Worm (Caenorhabditis elegans): ENCODE data around the gene C18E9.7.

C18E9.7 gene

ce11 chrII:8982683-8983082 is at the start of gene C18E9.7:
TSS of gene C18E9.7 (minus strand) at chrII:8982783.
- TF ChIP-seq F13C5.2 (tag; optimal IDR thresholded peaks at IDR 0.05) (no peak), B0310.2 (tag; optimal IDR thresholded peaks at IDR 0.05) (no peak), tbx-37 (GFP tag; conservative IDR thresholded peaks at IDR 0.05) (no peak), ets-7 (tag; optimal IDR thresholded peaks at IDR 0.05) (no peak), tbx-11 (GFP tag; IDR thresholded peaks at IDR 0.05) (no peak), ceh-36 (tag; optimal IDR thresholded peaks at IDR 0.05) (no peak), aly-1 (tag; optimal IDR thresholded peaks at IDR 0.05) (no peak), ama-1 (optimal IDR thresholded peaks at IDR 0.05) (no peak), flt-1 (GFP tag; IDR thresholded peaks at IDR 0.05) (no peak), scrt-1 (GFP tag; IDR thresholded peaks at IDR 0.05) (no peak), ceh-13 (GFP tag; optimal IDR thresholded peaks at IDR 0.05) (no peak), hmg-4 (GFP tag; optimal IDR thresholded peaks at IDR 0.05) (no peak), tra-4 (tag; optimal IDR thresholded peaks at IDR 0.05) (no peak), hnd-1 (tag; optimal IDR thresholded peaks at IDR 0.05) (no peak), sea-1 (GFP tag; conservative IDR thresholded peaks at IDR 0.05) (no peak), hmbx-1 (tag; optimal IDR thresholded peaks at IDR 0.05) (no peak), pes-1 (GFP tag; IDR thresholded peaks at IDR 0.05) (no peak)

ce11 chrII:9031891-9032290 is 49.3 kb upstream of the C18E9.7 start:
- TF ChIP-seq aly-1 (tag; optimal IDR thresholded peaks at IDR 0.05) = no peak

- TF ChIP-seq tbx-37 (GFP tag; conservative IDR thresholded peaks at IDR 0.05) (no peak), ceh-36 (tag; optimal IDR thresholded peaks at IDR 0.05) (no peak), scrt-1 (GFP tag; IDR thresholded peaks at IDR 0.05) (no peak), hnd-1 (tag; optimal IDR thresholded peaks at IDR 0.05) (no peak), sea-1 (GFP tag; conservative IDR thresholded peaks at IDR 0.05) (no peak), hmbx-1 (tag; optimal IDR thresholded peaks at IDR 0.05) (no peak), ets-7 (tag; optimal IDR thresholded peaks at IDR 0.05) (no peak), tra-4 (tag; optimal IDR thresholded peaks at IDR 0.05) (no peak), tbx-11 (GFP tag; IDR thresholded peaks at IDR 0.05) (no peak), ama-1 (optimal IDR thresholded peaks at IDR 0.05) (no peak), F13C5.2 (tag; optimal IDR thresholded peaks at IDR 0.05) (no peak), ceh-13 (GFP tag; optimal IDR thresholded peaks at IDR 0.05) (no peak), aly-1 (tag; optimal IDR thresholded peaks at IDR 0.05) (no peak), flt-1 (GFP tag; IDR thresholded peaks at IDR 0.05) (no peak)
Observed at ce11 chrII:9029218-9029672, 46.7 kb upstream of the C18E9.7 start, which contains the start of gene F37B12.1. TSS of gene F37B12.1 (minus strand) at chrII:9029268.

- TF ChIP-seq ceh-13 (GFP tag; optimal IDR thresholded peaks at IDR 0.05) (no peak), tra-4 (tag; optimal IDR thresholded peaks at IDR 0.05) (no peak), sea-1 (GFP tag; conservative IDR thresholded peaks at IDR 0.05) (no peak), hnd-1 (tag; optimal IDR thresholded peaks at IDR 0.05) (no peak), hmg-4 (GFP tag; optimal IDR thresholded peaks at IDR 0.05) (no peak), F13C5.2 (tag; optimal IDR thresholded peaks at IDR 0.05) (no peak), tbx-37 (GFP tag; conservative IDR thresholded peaks at IDR 0.05) (no peak), flt-1 (GFP tag; IDR thresholded peaks at IDR 0.05) (no peak), tbx-11 (GFP tag; IDR thresholded peaks at IDR 0.05) (no peak)
Observed at ce11 chrII:9028096-9028495, 45.5 kb upstream of the C18E9.7 start.

ce11 chrII:9026348-9026747 is 43.8 kb upstream of the C18E9.7 start:
- TF ChIP-seq sea-1 (GFP tag; conservative IDR thresholded peaks at IDR 0.05) (no peak), tbx-37 (GFP tag; conservative IDR thresholded peaks at IDR 0.05) (no peak), ets-7 (tag; optimal IDR thresholded peaks at IDR 0.05) (no peak), F13C5.2 (tag; optimal IDR thresholded peaks at IDR 0.05) (no peak), B0310.2 (tag; optimal IDR thresholded peaks at IDR 0.05) (no peak), pes-1 (GFP tag; IDR thresholded peaks at IDR 0.05) (no peak), tbx-11 (GFP tag; IDR thresholded peaks at IDR 0.05) (no peak), hmbx-1 (tag; optimal IDR thresholded peaks at IDR 0.05) (no peak), tra-4 (tag; optimal IDR thresholded peaks at IDR 0.05) (no peak), hnd-1 (tag; optimal IDR thresholded peaks at IDR 0.05) (no peak), flt-1 (GFP tag; IDR thresholded peaks at IDR 0.05) (no peak), aly-1 (tag; optimal IDR thresholded peaks at IDR 0.05) (no peak)

- no peak for TF ChIP-seq flt-1 (GFP tag; IDR thresholded peaks at IDR 0.05)
- no peak for TF ChIP-seq tbx-37 (GFP tag; conservative IDR thresholded peaks at IDR 0.05)
- TF ChIP-seq ceh-36 (tag; optimal IDR thresholded peaks at IDR 0.05) = no peak
- no peak for TF ChIP-seq scrt-1 (GFP tag; IDR thresholded peaks at IDR 0.05)
- TF ChIP-seq pes-1 (GFP tag; IDR thresholded peaks at IDR 0.05) = no peak
- TF ChIP-seq hnd-1 (tag; optimal IDR thresholded peaks at IDR 0.05) = no peak
- no peak for TF ChIP-seq B0310.2 (tag; optimal IDR thresholded peaks at IDR 0.05)
- no peak for TF ChIP-seq ceh-13 (GFP tag; optimal IDR thresholded peaks at IDR 0.05)
- no peak for TF ChIP-seq tbx-11 (GFP tag; IDR thresholded peaks at IDR 0.05)
- no peak for TF ChIP-seq hmbx-1 (tag; optimal IDR thresholded peaks at IDR 0.05)
Observed at ce11 chrII:9024312-9024711, 41.7 kb upstream of the C18E9.7 start.

ce11 chrII:9021625-9022024 is 39.0 kb upstream of the C18E9.7 start:
- TF ChIP-seq tra-4 (tag; optimal IDR thresholded peaks at IDR 0.05) = no peak

- no peak for TF ChIP-seq hnd-1 (tag; optimal IDR thresholded peaks at IDR 0.05)
- no peak for TF ChIP-seq scrt-1 (GFP tag; IDR thresholded peaks at IDR 0.05)
- TF ChIP-seq ceh-36 (tag; optimal IDR thresholded peaks at IDR 0.05) = no peak
- no peak for TF ChIP-seq sea-1 (GFP tag; conservative IDR thresholded peaks at IDR 0.05)
- no peak for TF ChIP-seq hmg-4 (GFP tag; optimal IDR thresholded peaks at IDR 0.05)
- no peak for TF ChIP-seq flt-1 (GFP tag; IDR thresholded peaks at IDR 0.05)
Observed at ce11 chrII:9019704-9020103, 37.1 kb upstream of the C18E9.7 start, which contains the start of gene dep-1. TSS of gene dep-1 (minus strand) at chrII:9019798.

Data from whole organism, early embryonic.